Fruit fly (Drosophila melanogaster) whole organism, embryonic: Measurements from ENCODE around the gene CG42764.

Experiments used
- Aef1 ChIP-seq: fragments of 200-800 bp; sonication (Bioruptor generic); IDR thresholded peaks from 3 replicates; pipeline ENCODE4 v1.3.6; 2022; ENCODE audit warnings: missing biosample characterization, missing genetic modification characterization
- BEAF-32 ChIP-seq: fragments of 200-800 bp; sonication (Bioruptor generic); optimal IDR thresholded peaks from 3 replicates; lab custom pipeline; 2017; ENCODE audit warnings: missing biosample characterization, missing genetic modification characterization, mild to moderate bottlenecking, moderate library complexity, missing genetic modification reagents
- Bgb ChIP-seq: fragments of 200-800 bp; sonication (Bioruptor generic); IDR thresholded peaks from 2 replicates; pipeline ENCODE4 v1.3.6; 2022; ENCODE audit warnings: missing biosample characterization, missing genetic modification characterization; ENCODE audit not compliant: partially characterized antibody
- Blimp-1 ChIP-seq: fragments of 200-800 bp; sonication (Bioruptor generic); optimal IDR thresholded peaks from 3 replicates; lab custom pipeline; 2018; ENCODE audit warnings: missing biosample characterization, missing genetic modification characterization, mild to moderate bottlenecking, moderate library complexity, missing genetic modification reagents
- CG10274 ChIP-seq: fragments of 200-800 bp; sonication (Bioruptor generic); optimal IDR thresholded peaks from 3 replicates; lab custom pipeline; 2017; ENCODE audit warnings: missing biosample characterization, mild to moderate bottlenecking, missing genetic modification characterization
- CG10543 ChIP-seq: fragments of 200-800 bp; sonication (Bioruptor generic); optimal IDR thresholded peaks from 3 replicates; lab custom pipeline; 2017; ENCODE audit warnings: missing biosample characterization, mild to moderate bottlenecking, missing genetic modification characterization, moderate library complexity
- CG10979 ChIP-seq: fragments of 200-800 bp; sonication (Bioruptor generic); optimal IDR thresholded peaks from 2 replicates; lab custom pipeline; 2018; ENCODE audit warnings: missing biosample characterization, mild to moderate bottlenecking, missing genetic modification characterization, moderate library complexity
- CG12155 ChIP-seq: fragments of 200-800 bp; sonication (Bioruptor generic); optimal IDR thresholded peaks from 3 replicates; lab custom pipeline; 2016; ENCODE audit warnings: missing biosample characterization, missing genetic modification characterization
- CG12659 ChIP-seq: fragments of 200-800 bp; sonication (Bioruptor generic); optimal IDR thresholded peaks from 3 replicates; lab custom pipeline; 2017; ENCODE audit warnings: mild to moderate bottlenecking, missing biosample characterization, missing genetic modification reagents, missing genetic modification characterization
- CG14667 ChIP-seq: fragments of 200-800 bp; sonication (Bioruptor generic); IDR thresholded peaks from 2 replicates; pipeline ENCODE4 v1.3.6; 2022; ENCODE audit warnings: missing biosample characterization, missing genetic modification characterization
- CG17829 ChIP-seq: fragments of 200-800 bp; optimal IDR thresholded peaks from 2 replicates; lab custom pipeline; 2019; ENCODE audit warnings: missing biosample characterization, mild to moderate bottlenecking, missing genetic modification characterization, moderate library complexity
- CG2116 ChIP-seq: fragments of 200-800 bp; sonication (Bioruptor generic); optimal IDR thresholded peaks from 3 replicates; lab custom pipeline; 2018; ENCODE audit warnings: missing biosample characterization, mild to moderate bottlenecking, missing genetic modification characterization
- CG2889 ChIP-seq: fragments of 200-800 bp; sonication (Bioruptor generic); IDR thresholded peaks from 3 replicates; pipeline ENCODE4 v1.3.6; 2022; ENCODE audit warnings: missing biosample characterization, missing genetic modification characterization
- CG31441 ChIP-seq: fragments of 200-800 bp; sonication (Bioruptor generic); IDR thresholded peaks from 2 replicates; pipeline ENCODE4 v1.3.6; 2022; ENCODE audit warnings: missing biosample characterization, missing genetic modification characterization
- CG4707 ChIP-seq: fragments of 200-800 bp; sonication (Bioruptor generic); optimal IDR thresholded peaks from 2 replicates; lab custom pipeline; 2018; ENCODE audit warnings: missing biosample characterization, mild to moderate bottlenecking, missing genetic modification characterization, moderate library complexity
- CG6791 ChIP-seq: fragments of 200-800 bp; sonication (Bioruptor generic); IDR thresholded peaks from 3 replicates; pipeline ENCODE4 v1.3.6; 2022; ENCODE audit warnings: missing biosample characterization, missing genetic modification characterization; ENCODE audit not compliant: partially characterized antibody
- CG6813 ChIP-seq: fragments of 200-800 bp; sonication (Bioruptor generic); optimal IDR thresholded peaks from 2 replicates; lab custom pipeline; 2017; ENCODE audit warnings: missing biosample characterization, missing genetic modification characterization, mild to moderate bottlenecking, moderate library complexity, missing genetic modification reagents
- CG7963 ChIP-seq: fragments of 200-800 bp; sonication (Bioruptor generic); IDR thresholded peaks from 3 replicates; pipeline ENCODE4 v1.3.6; 2022; ENCODE audit warnings: missing biosample characterization, missing genetic modification characterization; ENCODE audit not compliant: partially characterized antibody
- CG8924 ChIP-seq: fragments of 200-800 bp; optimal IDR thresholded peaks from 3 replicates; lab custom pipeline; 2019; ENCODE audit warnings: missing biosample characterization, mild to moderate bottlenecking, missing genetic modification characterization, moderate library complexity
- Doc2 ChIP-seq: fragments of 200-800 bp; sonication (Bioruptor generic); IDR thresholded peaks from 2 replicates; pipeline ENCODE4 v1.3.6; 2022; ENCODE audit warnings: missing biosample characterization, missing genetic modification characterization
- Dref ChIP-seq: fragments of 200-800 bp; sonication (Bioruptor generic); IDR thresholded peaks from 2 replicates; pipeline ENCODE4 v1.3.6; 2022; ENCODE audit warnings: missing biosample characterization, missing genetic modification characterization
- Hand ChIP-seq: fragments of 200-800 bp; sonication (Bioruptor generic); optimal IDR thresholded peaks from 2 replicates; lab custom pipeline; 2017; ENCODE audit warnings: mild to moderate bottlenecking, missing biosample characterization, missing genetic modification reagents, missing genetic modification characterization
- HmgZ ChIP-seq: fragments of 200-800 bp; sonication (Bioruptor generic); optimal IDR thresholded peaks from 2 replicates; lab custom pipeline; 2018; ENCODE audit warnings: missing biosample characterization, mild to moderate bottlenecking, missing genetic modification characterization
- Hsf ChIP-seq: fragments of 200-800 bp; sonication (Bioruptor generic); optimal IDR thresholded peaks from 3 replicates; lab custom pipeline; 2016; ENCODE audit warnings: missing biosample characterization, missing genetic modification characterization
- Med ChIP-seq: fragments of 200-800 bp; sonication (Bioruptor generic); peaks from one replicate; lab custom pipeline; 2016; ENCODE audit warnings: missing biosample characterization, missing genetic modification characterization, mild to moderate bottlenecking, inconsistent platforms, moderate library complexity
- Nf-YA ChIP-seq: fragments of 200-800 bp; sonication (Bioruptor generic); IDR thresholded peaks from 2 replicates; pipeline ENCODE4 v1.3.6; 2022; ENCODE audit warnings: missing biosample characterization, missing genetic modification characterization
- Scr ChIP-seq: fragments of 200-800 bp; sonication (Bioruptor generic); IDR thresholded peaks from 2 replicates; pipeline ENCODE4 v1.3.6; 2022; ENCODE audit warnings: missing biosample characterization, missing genetic modification characterization; ENCODE audit not compliant: partially characterized antibody
- Sry-β ChIP-seq: fragments of 200-800 bp; sonication (Bioruptor generic); optimal IDR thresholded peaks from 2 replicates; lab custom pipeline; 2018; ENCODE audit warnings: missing biosample characterization, mild to moderate bottlenecking, missing genetic modification characterization, moderate library complexity
- amos ChIP-seq: fragments of 200-800 bp; sonication (Bioruptor generic); IDR thresholded peaks from 2 replicates; pipeline ENCODE4 v1.3.6; 2022; ENCODE audit warnings: missing biosample characterization, missing genetic modification characterization; ENCODE audit not compliant: partially characterized antibody
- aop ChIP-seq: fragments of 200-800 bp; sonication (Bioruptor generic); IDR thresholded peaks from 2 replicates; pipeline ENCODE4 v1.3.6; 2022; ENCODE audit warnings: missing biosample characterization, missing genetic modification characterization
- cas ChIP-seq: fragments of 200-800 bp; sonication (Bioruptor generic); IDR thresholded peaks from 2 replicates; pipeline ENCODE4 v1.3.6; 2022; ENCODE audit warnings: missing biosample characterization, missing genetic modification characterization
- dimm ChIP-seq: fragments of 200-800 bp; sonication (Bioruptor generic); IDR thresholded peaks from 2 replicates; pipeline ENCODE4 v1.3.6; 2022; ENCODE audit warnings: missing biosample characterization, missing genetic modification characterization
- gem ChIP-seq: fragments of 200-800 bp; sonication (Bioruptor generic); optimal IDR thresholded peaks from 2 replicates; lab custom pipeline; 2019; ENCODE audit warnings: missing biosample characterization, mild to moderate bottlenecking, missing genetic modification characterization, moderate library complexity
- grn ChIP-seq: fragments of 200-800 bp; sonication (Bioruptor generic); optimal IDR thresholded peaks from 3 replicates; lab custom pipeline; 2017; ENCODE audit warnings: missing biosample characterization, missing genetic modification characterization
- gt ChIP-seq: fragments of 200-800 bp; sonication (Bioruptor generic); IDR thresholded peaks from 2 replicates; pipeline ENCODE4 v1.3.6; 2022; ENCODE audit warnings: missing biosample characterization, missing genetic modification characterization
- jigr1 ChIP-seq: fragments of 200-800 bp; sonication (Bioruptor generic); IDR thresholded peaks from 3 replicates; pipeline ENCODE4 v1.3.6; 2022; ENCODE audit warnings: missing biosample characterization, missing genetic modification characterization
- jing ChIP-seq: fragments of 200-800 bp; sonication (Bioruptor generic); optimal IDR thresholded peaks from 2 replicates; lab custom pipeline; 2018; ENCODE audit warnings: missing biosample characterization, mild to moderate bottlenecking, missing genetic modification characterization
- kah ChIP-seq: fragments of 200-800 bp; sonication (Bioruptor generic); optimal IDR thresholded peaks from 2 replicates; lab custom pipeline; 2018; ENCODE audit warnings: missing biosample characterization, mild to moderate bottlenecking, missing genetic modification characterization
- mirr ChIP-seq: fragments of 200-800 bp; sonication (Bioruptor generic); optimal IDR thresholded peaks from 3 replicates; lab custom pipeline; 2018; ENCODE audit warnings: missing biosample characterization, mild to moderate bottlenecking, missing genetic modification characterization
- mld ChIP-seq: fragments of 200-800 bp; sonication (Bioruptor generic); IDR thresholded peaks from 3 replicates; pipeline ENCODE4 v1.3.6; 2022; ENCODE audit warnings: missing biosample characterization, missing genetic modification characterization; ENCODE audit not compliant: partially characterized antibody
- onecut ChIP-seq: fragments of 200-800 bp; sonication (Bioruptor generic); IDR thresholded peaks from 2 replicates; pipeline ENCODE4 v1.3.6; 2022; ENCODE audit warnings: missing biosample characterization, missing genetic modification characterization
- pzg ChIP-seq: fragments of 200-800 bp; sonication (Bioruptor generic); optimal IDR thresholded peaks from 3 replicates; lab custom pipeline; 2018; ENCODE audit warnings: missing biosample characterization, mild to moderate bottlenecking, missing genetic modification characterization, moderate library complexity
- row ChIP-seq: fragments of 200-800 bp; sonication (Bioruptor generic); IDR thresholded peaks from 3 replicates; pipeline ENCODE4 v1.3.6; 2022; ENCODE audit warnings: missing biosample characterization, missing genetic modification characterization
- ssp ChIP-seq: fragments of 200-800 bp; sonication (Bioruptor generic); IDR thresholded peaks from 2 replicates; pipeline ENCODE4 v1.3.6; 2022; ENCODE audit warnings: missing biosample characterization, missing genetic modification characterization
- stwl ChIP-seq: fragments of 200-800 bp; sonication (Bioruptor generic); optimal IDR thresholded peaks from 3 replicates; lab custom pipeline; 2018; ENCODE audit warnings: missing biosample characterization, mild to moderate bottlenecking, missing genetic modification characterization, moderate library complexity
- trem ChIP-seq: fragments of 200-800 bp; optimal IDR thresholded peaks from 3 replicates; lab custom pipeline; 2019; ENCODE audit warnings: missing biosample characterization, mild to moderate bottlenecking, missing genetic modification characterization, moderate library complexity
- twi ChIP-seq: fragments of 200-800 bp; optimal IDR thresholded peaks from 2 replicates; lab custom pipeline; 2019; ENCODE audit warnings: missing biosample characterization, mild to moderate bottlenecking, missing genetic modification characterization, moderate library complexity
- usp ChIP-seq: fragments of >200 bp; optimal IDR thresholded peaks from 2 replicates; lab custom pipeline; 2017; ENCODE audit warnings: missing biosample characterization, missing genetic modification characterization
- vnd ChIP-seq: fragments of 200-800 bp; sonication (Bioruptor generic); IDR thresholded peaks from 3 replicates; pipeline ENCODE4 v1.3.6; 2022; ENCODE audit warnings: missing biosample characterization, missing genetic modification characterization; ENCODE audit not compliant: partially characterized antibody

CG42764 gene

dm6 chr3L:20491525-20492132, 25.8 kb upstream of the CG42764 start, which contains the start of gene ND-39 (continued):
- TF ChIP-seq mld (no peak), Med (peak; percentile 42), twi (tag; lab: Kevin White, UChicago) (no peak), Aef1 (no peak), CG12155 (GFP tag; lab: Kevin White, UChicago) (no peak), CG2116 (GFP tag; lab: Kevin White, UChicago) (peak; percentile 93), CG14667 (GFP tag; lab: Robert Waterston, UW) (no peak), Sry-β (no peak), Bgb (GFP tag; lab: Robert Waterston, UW) (0 out of 2 replicates have a peak, but pooled peaks have one; percentile 12), Nf-YA (no peak), BEAF-32 (GFP tag; lab: Kevin White, UChicago) (peak; percentile 47), gt (GFP tag; lab: Robert Waterston, UW) (no peak), amos (GFP tag; lab: Robert Waterston, UW) (no peak; the same call in 1 of the 2 replicates), ssp (GFP tag; lab: Robert Waterston, UW) (no peak), CG12659 (GFP tag; lab: Kevin White, UChicago) (peak; percentile 5), CG4707 (GFP tag; lab: Kevin White, UChicago) (no peak), stwl (tag; lab: Kevin White, UChicago) (peak; percentile 49), Scr (GFP tag; lab: Robert Waterston, UW) (0 out of 2 replicates have a peak, but pooled peaks have one; percentile 14), trem (tag; lab: Kevin White, UChicago) (peak; percentile 94), CG7963 (GFP tag; lab: Robert Waterston, UW) (no peak), CG2889 (no peak), onecut (no peak), Dref (GFP tag; lab: Robert Waterston, UW) (peak; percentile 54), kah (no peak), CG6813 (GFP tag; lab: Kevin White, UChicago) (no peak), CG10274 (GFP tag; lab: Kevin White, UChicago) (no peak), vnd (GFP tag; lab: Robert Waterston, UW) (peak; percentile 29; the same call in 1 of the 3 replicates), mirr (GFP tag; lab: Kevin White, UChicago) (peak; percentile 31), aop (GFP tag; lab: Robert Waterston, UW) (no peak), usp (GFP tag; lab: Kevin White, UChicago) (no peak), HmgZ (tag; lab: Kevin White, UChicago) (peak; percentile 24), grn (GFP tag; lab: Kevin White, UChicago) (peak; percentile 94), gem (tag; lab: Kevin White, UChicago) (no peak), CG31441 (GFP tag; lab: Robert Waterston, UW) (no peak), Blimp-1 (GFP tag; lab: Kevin White, UChicago) (no peak), pzg (GFP tag; lab: Kevin White, UChicago) (peak; percentile 53), jigr1 (no peak), CG6791 (GFP tag; lab: Robert Waterston, UW) (no peak), row (GFP tag; lab: Robert Waterston, UW) (peak; percentile 34; the same call in 1 of the 3 replicates), CG10543 (GFP tag; lab: Kevin White, UChicago) (no peak), Hsf (GFP tag; lab: Kevin White, UChicago) (no peak), CG8924 (no peak), jing (no peak), dimm (GFP tag; lab: Robert Waterston, UW) (no peak), Hand (no peak), CG10979 (tag; lab: Kevin White, UChicago) (no peak), cas (GFP tag; lab: Robert Waterston, UW) (no peak), Doc2 (GFP tag; lab: Robert Waterston, UW) (no peak), CG17829 (no peak)
